Worm (Caenorhabditis elegans): ENCODE results near the gene F35C11.2.

F35C11.2 gene

DNA sequence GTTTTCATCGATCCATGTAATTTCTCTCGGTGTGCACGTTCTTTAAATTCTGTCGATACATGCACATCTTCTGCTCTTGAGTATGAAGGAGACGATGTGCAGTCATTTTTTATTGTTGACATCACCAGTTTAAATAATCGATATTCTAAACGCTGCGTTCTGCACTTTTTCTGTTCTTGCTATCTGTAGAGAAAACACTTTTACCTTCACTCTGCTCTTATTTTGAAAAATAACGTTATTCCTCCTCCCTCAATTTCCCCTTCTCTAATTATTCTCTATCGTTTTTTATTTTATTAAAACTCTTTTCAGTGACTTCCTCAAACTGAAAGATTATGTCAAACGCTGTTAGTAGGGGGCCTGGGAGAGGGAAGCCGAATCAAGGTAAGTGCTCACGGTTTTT is 31.7 kb downstream of the F35C11.2 start, which contains the start of gene ifg-1:
Gene ifg-1, plus strand, starts transcription at position 301 of the 400 bp plus-strand sequence.
- TF ChIP-seq zip-8 (tag; optimal IDR thresholded peaks at IDR 0.05) (no peak), cnd-1 (tag; optimal IDR thresholded peaks at IDR 0.05) (no peak), pha-4 (tag; optimal IDR thresholded peaks at IDR 0.05) (no peak), lin-13 (tag; optimal IDR thresholded peaks at IDR 0.05) (no peak)

- TF ChIP-seq nhr-237 (tag; optimal IDR thresholded peaks at IDR 0.05) (peak; percentile 49), ztf-11 (tag; optimal IDR thresholded peaks at IDR 0.05) (no peak), mab-5 (tag; optimal IDR thresholded peaks at IDR 0.05) (no peak), ces-1 (GFP tag; optimal IDR thresholded peaks at IDR 0.05) (peak; percentile 77), nhr-28 (tag; optimal IDR thresholded peaks at IDR 0.05) (no peak), hlh-1 (tag; optimal IDR thresholded peaks at IDR 0.05) (peak; percentile 20), M03D4.4 (tag; optimal IDR thresholded peaks at IDR 0.05) (no peak), pha-4 (tag; optimal IDR thresholded peaks at IDR 0.05) (peak; percentile 22), ceh-39 (tag; optimal IDR thresholded peaks at IDR 0.05) (peak; percentile 40), lsy-2 (tag; optimal IDR thresholded peaks at IDR 0.05) (peak; percentile 26), unc-120 (tag; optimal IDR thresholded peaks at IDR 0.05; ENCODE audit: poor library complexity, severe bottlenecking) (peak; percentile 41), mep-1 (tag; optimal IDR thresholded peaks at IDR 0.05) (peak; percentile 72)
Measured at ce11 chrII:8216433-8216832, 32.2 kb downstream of the F35C11.2 start, which contains the start of gene M110.3. M110.3 (minus strand) TSS chrII:8216616.

ce11 chrII:8214367-8214766 is 34.3 kb downstream of the F35C11.2 start, which contains the start of gene M110.10:
M110.10 (minus strand) TSS chrII:8214467.
- TF ChIP-seq M03D4.4 (tag; optimal IDR thresholded peaks at IDR 0.05) (no peak), hlh-1 (tag; optimal IDR thresholded peaks at IDR 0.05) (no peak)

ce11 chrII:8212680-8213079 is 36.0 kb downstream of the F35C11.2 start, which contains the start of gene twk-3:
twk-3 (minus strand) TSS chrII:8212780.
- TF ChIP-seq lin-13 (tag; optimal IDR thresholded peaks at IDR 0.05) (no peak), sptf-1 (tag; optimal IDR thresholded peaks at IDR 0.05) (no peak), nhr-28 (tag; optimal IDR thresholded peaks at IDR 0.05) (no peak), ceh-39 (tag; optimal IDR thresholded peaks at IDR 0.05) (no peak), lin-32 (GFP tag; optimal IDR thresholded peaks at IDR 0.05) (no peak), cnd-1 (tag; optimal IDR thresholded peaks at IDR 0.05) (no peak), mab-5 (tag; optimal IDR thresholded peaks at IDR 0.05) (no peak)

- TF ChIP-seq nhr-76 (tag; optimal IDR thresholded peaks at IDR 0.05) (no peak), ceh-43 (GFP tag; optimal IDR thresholded peaks at IDR 0.05) (no peak), sem-2 (GFP tag; optimal IDR thresholded peaks at IDR 0.05) (no peak), pha-4 (tag; optimal IDR thresholded peaks at IDR 0.05) (no peak), lin-13 (tag; optimal IDR thresholded peaks at IDR 0.05) (no peak), ztf-11 (tag; optimal IDR thresholded peaks at IDR 0.05) (no peak), drap-1 (GFP tag; optimal IDR thresholded peaks at IDR 0.05) (no peak), unc-62 (GFP tag; optimal IDR thresholded peaks at IDR 0.05) (no peak), lin-32 (GFP tag; optimal IDR thresholded peaks at IDR 0.05) (no peak), M03D4.4 (tag; optimal IDR thresholded peaks at IDR 0.05) (no peak), ham-2 (GFP tag; optimal IDR thresholded peaks at IDR 0.05) (no peak), blmp-1 (tag; optimal IDR thresholded peaks at IDR 0.05) (no peak), snpc-4 (tag; optimal IDR thresholded peaks at IDR 0.05) (no peak), hlh-1 (tag; optimal IDR thresholded peaks at IDR 0.05) (no peak), elt-3 (tag; optimal IDR thresholded peaks at IDR 0.05) (no peak)
Measured at ce11 chrII:8209476-8209875, 39.2 kb downstream of the F35C11.2 start, which contains the start of gene M110.8. M110.8 (minus strand) TSS chrII:8209576.

- no peak for TF ChIP-seq elt-1 (tag; optimal IDR thresholded peaks at IDR 0.05; ENCODE audit: borderline replicate concordance, insufficient read depth)
- no peak for TF ChIP-seq nhr-2 (tag; optimal IDR thresholded peaks at IDR 0.05)
- TF ChIP-seq flh-1 (GFP tag; optimal IDR thresholded peaks at IDR 0.05), result no peak
Measured at ce11 chrII:8205612-8206011, 43.0 kb downstream of the F35C11.2 start.

ce11 chrII:8204039-8204438 is 44.6 kb downstream of the F35C11.2 start, which contains the start of gene col-76:
col-76 (plus strand) TSS chrII:8204339.
- TF ChIP-seq elt-1 (tag; optimal IDR thresholded peaks at IDR 0.05; ENCODE audit: borderline replicate concordance, insufficient read depth) (peak; percentile 8), nhr-76 (tag; optimal IDR thresholded peaks at IDR 0.05) (no peak), ceh-43 (GFP tag; optimal IDR thresholded peaks at IDR 0.05) (no peak)

All from whole organism, mixed stage, embryonic.